Fruit fly (Drosophila melanogaster) whole organism, adult: ENCODE data around the gene CG5902.

Experiments used
- CG12768 ChIP-seq: fragments of 200-800 bp; sonication (Bioruptor generic); optimal IDR thresholded peaks from 2 replicates; lab custom pipeline; 2017; ENCODE audit warnings: missing biosample characterization, missing genetic modification characterization, mild to moderate bottlenecking, moderate library complexity, missing genetic modification reagents
- CG5204 ChIP-seq: fragments of 200-800 bp; sonication (Bioruptor generic); optimal IDR thresholded peaks from 2 replicates; lab custom pipeline; 2016; ENCODE audit warnings: missing biosample characterization, missing genetic modification characterization
- Clk ChIP-seq: fragments of 200-800 bp; sonication (Bioruptor generic); optimal IDR thresholded peaks from 2 replicates; lab custom pipeline; 2017; ENCODE audit warnings: missing biosample characterization, missing genetic modification characterization
- Hr96 ChIP-seq: fragments of 200-800 bp; sonication (Bioruptor generic); optimal IDR thresholded peaks from 2 replicates; lab custom pipeline; 2016; ENCODE audit warnings: missing biosample characterization, missing genetic modification characterization
- Mnt ChIP-seq: fragments of 200-800 bp; sonication (Bioruptor generic); optimal IDR thresholded peaks from 2 replicates; lab custom pipeline; 2016; ENCODE audit warnings: missing biosample characterization, mild to moderate bottlenecking, missing genetic modification characterization
- kay ChIP-seq: fragments of 200-800 bp; sonication (Bioruptor generic); peaks from one replicate; lab custom pipeline; 2016; ENCODE audit warnings: missing biosample characterization, missing genetic modification characterization, borderline replicate concordance

dm6 chr3R:23964913-23965718 is 21.3 kb upstream of the CG5902 start:
- TF ChIP-seq CG5204 (GFP tag; lab: Kevin White, UChicago) (no peak), CG12768 (no peak), Clk (no peak), Mnt (GFP tag; lab: Kevin White, UChicago) (no peak), Hr96 (no peak), kay (GFP tag; lab: Kevin White, UChicago) (no peak)
